Fruit fly (Drosophila melanogaster): Measurements from ENCODE around the gene Ddc.

DNA sequence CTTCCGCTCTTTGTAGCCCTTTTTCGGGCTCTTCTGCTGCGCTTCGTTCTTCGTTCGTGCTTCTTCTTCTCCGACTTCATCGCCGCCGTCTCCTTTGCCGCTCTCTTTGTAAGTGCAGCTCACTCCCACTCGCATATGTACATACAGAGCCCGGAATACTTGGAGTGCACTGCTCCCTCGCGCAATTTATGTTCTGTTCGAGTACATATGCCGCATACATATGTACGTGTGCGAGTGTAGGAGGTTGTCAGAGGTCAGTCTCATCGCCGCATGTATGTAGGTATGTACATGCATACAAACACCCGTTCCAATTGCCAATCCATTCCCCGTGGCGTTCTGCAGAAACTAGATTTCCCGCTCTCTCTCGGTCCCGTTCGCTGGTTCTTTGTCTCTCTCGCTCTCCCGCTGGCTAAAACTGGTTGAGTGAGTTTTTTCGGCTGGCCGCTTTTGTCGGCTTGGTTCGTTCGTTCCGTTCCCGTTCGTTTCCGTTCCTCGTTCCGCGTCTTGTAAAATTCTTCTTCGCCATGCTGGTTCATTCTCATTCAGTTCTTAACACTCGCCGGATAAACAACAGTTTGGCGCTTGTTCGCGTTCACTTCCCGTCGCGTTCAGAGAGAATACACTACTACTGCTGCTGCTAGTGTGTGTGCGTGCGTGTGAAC, 38.0 kb upstream of the Ddc start:
- no peak for TF ChIP-seq CTCF (optimal IDR thresholded peaks at IDR 0.05)
- TF ChIP-seq CG8478 (optimal IDR thresholded peaks at IDR 0.05): no peak
